Worm (Caenorhabditis elegans) whole organism, L4 larva: ENCODE data around the gene tag-250.
"Not testable (repeated sequence)": the region's sequence is repeated elsewhere in the genome, so short reads cannot be mapped to it uniquely, and the experiment has no call there.

Experiments used
- F26F4.8 ChIP-seq: fragments of 200-800 bp; sonication (Bioruptor generic); conservative IDR thresholded peaks from 2 replicates; pipeline ENCODE4 v1.3.6; 2022; ENCODE audit warnings: missing genetic modification characterization, missing compliant biosample characterization
- F44E2.7 ChIP-seq: fragments of 200-800 bp; sonication (Bioruptor generic); IDR thresholded peaks from 2 replicates; pipeline ENCODE4 v2.1.2; 2022; ENCODE audit warnings: missing genetic modification characterization, missing compliant biosample characterization
- R02D3.7 ChIP-seq: fragments of 150-350 bp; sonication (generic microtip); optimal IDR thresholded peaks from 3 replicates; lab custom pipeline; 2014; ENCODE audit warnings: missing biosample characterization, missing genetic modification characterization
- T26A8.4 ChIP-seq: fragments of 200-800 bp; sonication (Bioruptor generic); IDR thresholded peaks from 2 replicates; pipeline ENCODE4 v1.3.6; 2022; ENCODE audit warnings: missing genetic modification characterization, missing compliant biosample characterization
- Y105C5A.15 ChIP-seq: fragments of 200-800 bp; sonication (Bioruptor generic); IDR thresholded peaks from 2 replicates; pipeline ENCODE4 v1.3.6; 2022; ENCODE audit warnings: missing genetic modification characterization, missing compliant biosample characterization
- Y48G9A.11 ChIP-seq: fragments of 200-800 bp; sonication (Bioruptor generic); IDR thresholded peaks from 2 replicates; pipeline ENCODE4 v1.3.6; 2022; ENCODE audit warnings: missing genetic modification reagents, missing genetic modification characterization, missing compliant biosample characterization
- ZK337.2 ChIP-seq: fragments of 200-800 bp; sonication (Bioruptor generic); IDR thresholded peaks from 2 replicates; pipeline ENCODE4 v1.3.6; 2022; ENCODE audit warnings: missing genetic modification reagents, missing genetic modification characterization, missing compliant biosample characterization
- aha-1 ChIP-seq: fragments of 150-350 bp; peaks from one replicate; lab custom pipeline; 2014; ENCODE audit warnings: missing biosample characterization, missing genetic modification characterization
- arid-1 ChIP-seq: fragments of 200-800 bp; sonication (Bioruptor generic); conservative IDR thresholded peaks from 2 replicates; pipeline ENCODE4 v1.3.6; 2022; ENCODE audit warnings: missing genetic modification reagents, missing genetic modification characterization, missing compliant biosample characterization
- attf-4 ChIP-seq: sonication (generic microtip); optimal IDR thresholded peaks from 3 replicates; lab custom pipeline; 2017; ENCODE audit warnings: missing biosample characterization, missing genetic modification characterization
- ceh-20 ChIP-seq: fragments of 200-800 bp; sonication (Bioruptor generic); IDR thresholded peaks from 2 replicates; pipeline ENCODE4 v1.3.6; 2022; ENCODE audit warnings: missing genetic modification reagents, missing genetic modification characterization, missing compliant biosample characterization
- ces-1 ChIP-seq: fragments of 150-350 bp; sonication (generic microtip); optimal IDR thresholded peaks from 4 replicates; lab custom pipeline; 2014; ENCODE audit warnings: missing biosample characterization, missing genetic modification reagents, missing genetic modification characterization
- cey-2 ChIP-seq: sonication (generic microtip); optimal IDR thresholded peaks from 3 replicates; lab custom pipeline; 2017; ENCODE audit warnings: missing genetic modification characterization, mild to moderate bottlenecking, missing compliant biosample characterization, antibody characterized with exemption, borderline replicate concordance; ENCODE audit not compliant: insufficient read depth
- dmd-8 ChIP-seq: fragments of 200-800 bp; sonication (Bioruptor generic); IDR thresholded peaks from 2 replicates; pipeline ENCODE4 v1.3.6; 2022; ENCODE audit warnings: missing genetic modification characterization, missing compliant biosample characterization
- duxl-1 ChIP-seq: sonication (generic microtip); optimal IDR thresholded peaks from 2 replicates; lab custom pipeline; 2016; ENCODE audit warnings: mild to moderate bottlenecking, missing genetic modification characterization, moderate library complexity, missing compliant biosample characterization; ENCODE audit not compliant: poor library complexity
- dve-1 ChIP-seq: sonication (generic microtip); optimal IDR thresholded peaks from 2 replicates; lab custom pipeline; 2017; ENCODE audit warnings: antibody characterized with exemption, mild to moderate bottlenecking, missing genetic modification characterization, missing compliant biosample characterization; ENCODE audit not compliant: insufficient read depth
- egl-43 ChIP-seq: fragments of 200-800 bp; sonication (Bioruptor generic); IDR thresholded peaks from 2 replicates; pipeline ENCODE4 v1.3.6; 2022; ENCODE audit warnings: missing genetic modification reagents, missing genetic modification characterization, missing compliant biosample characterization
- gei-8 ChIP-seq: fragments of 200-800 bp; sonication (Bioruptor generic); optimal IDR thresholded peaks from 2 replicates; lab custom pipeline; 2018; ENCODE audit warnings: mild to moderate bottlenecking, missing genetic modification characterization, missing compliant biosample characterization
- hlh-30 ChIP-seq: sonication (generic microtip); optimal IDR thresholded peaks from 2 replicates; lab custom pipeline; 2017; ENCODE audit warnings: antibody characterized with exemption, mild to moderate bottlenecking, missing genetic modification characterization, missing compliant biosample characterization; ENCODE audit not compliant: insufficient read depth
- lim-7 ChIP-seq: fragments of 200-800 bp; sonication (Bioruptor generic); IDR thresholded peaks from 2 replicates; pipeline ENCODE4 v1.3.6; 2022; ENCODE audit warnings: missing genetic modification characterization, missing compliant biosample characterization
- lin-1 ChIP-seq: fragments of 200-800 bp; sonication (Bioruptor generic); IDR thresholded peaks from 2 replicates; pipeline ENCODE4 v1.3.6; 2022; ENCODE audit warnings: missing genetic modification reagents, missing genetic modification characterization, missing compliant biosample characterization
- lin-38 ChIP-seq: fragments of 200-800 bp; sonication (Bioruptor generic); IDR thresholded peaks from 2 replicates; pipeline ENCODE4 v1.3.6; 2022; ENCODE audit warnings: missing genetic modification reagents, missing genetic modification characterization, missing compliant biosample characterization
- lin-39 ChIP-seq: fragments of 150-350 bp; optimal IDR thresholded peaks from 2 replicates; lab custom pipeline; 2014; ENCODE audit warnings: missing biosample characterization, missing genetic modification reagents, missing genetic modification characterization
- lsy-2 ChIP-seq, 2 experiments: fragments of 150-350 bp in 1 of 2; sonication (generic microtip) in 1 of 2; optimal IDR thresholded peaks; 2 replicates each; lab custom pipeline; 2014 to 2017; ENCODE audit warnings: missing biosample characterization in 2 of 2, missing genetic modification characterization in 2 of 2
- madf-5 ChIP-seq, 2 experiments: fragments of 200-800 bp; sonication (Bioruptor generic); IDR thresholded peaks; 2 replicates each; pipeline ENCODE4 v1.3.6; 2022; ENCODE audit warnings: missing compliant biosample characterization in 2 of 2, missing genetic modification characterization in 2 of 2
- mdt-29 ChIP-seq: fragments of 200-800 bp; sonication (Bioruptor generic); IDR thresholded peaks from 2 replicates; pipeline ENCODE4 v1.3.6; 2022; ENCODE audit warnings: missing genetic modification reagents, missing genetic modification characterization, missing compliant biosample characterization
- mxl-2 ChIP-seq: fragments of 200-800 bp; sonication (Bioruptor generic); conservative IDR thresholded peaks from 2 replicates; pipeline ENCODE4 v1.3.6; 2022; ENCODE audit warnings: missing genetic modification reagents, missing genetic modification characterization, missing compliant biosample characterization
- pha-4 ChIP-seq, 2 experiments: fragments of 150-350 bp in 1 of 2; fragments of 200-800 bp in 1 of 2; sonication (Bioruptor generic) in 1 of 2; IDR thresholded peaks in 1 of 2; optimal IDR thresholded peaks in 1 of 2; 2 replicates each; pipeline versions ENCODE4 v1.3.6 to Lab custom; 2014 to 2022; ENCODE audit warnings: missing genetic modification characterization in 2 of 2, missing genetic modification reagents in 2 of 2, missing biosample characterization in 1 of 2, missing compliant biosample characterization in 1 of 2
- saeg-2 ChIP-seq: fragments of 200-800 bp; sonication (Bioruptor generic); IDR thresholded peaks from 2 replicates; pipeline ENCODE4 v1.3.6; 2022; ENCODE audit warnings: missing genetic modification reagents, missing genetic modification characterization, missing compliant biosample characterization
- vab-7 ChIP-seq: fragments of 200-800 bp; sonication (Bioruptor generic); IDR thresholded peaks from 2 replicates; pipeline ENCODE4 v1.3.6; 2022; ENCODE audit warnings: missing genetic modification reagents, missing genetic modification characterization, missing compliant biosample characterization
- ztf-7 ChIP-seq: fragments of 150-350 bp; optimal IDR thresholded peaks from 2 replicates; lab custom pipeline; 2014; ENCODE audit warnings: missing biosample characterization, missing genetic modification characterization

tag-250 gene

DNA sequence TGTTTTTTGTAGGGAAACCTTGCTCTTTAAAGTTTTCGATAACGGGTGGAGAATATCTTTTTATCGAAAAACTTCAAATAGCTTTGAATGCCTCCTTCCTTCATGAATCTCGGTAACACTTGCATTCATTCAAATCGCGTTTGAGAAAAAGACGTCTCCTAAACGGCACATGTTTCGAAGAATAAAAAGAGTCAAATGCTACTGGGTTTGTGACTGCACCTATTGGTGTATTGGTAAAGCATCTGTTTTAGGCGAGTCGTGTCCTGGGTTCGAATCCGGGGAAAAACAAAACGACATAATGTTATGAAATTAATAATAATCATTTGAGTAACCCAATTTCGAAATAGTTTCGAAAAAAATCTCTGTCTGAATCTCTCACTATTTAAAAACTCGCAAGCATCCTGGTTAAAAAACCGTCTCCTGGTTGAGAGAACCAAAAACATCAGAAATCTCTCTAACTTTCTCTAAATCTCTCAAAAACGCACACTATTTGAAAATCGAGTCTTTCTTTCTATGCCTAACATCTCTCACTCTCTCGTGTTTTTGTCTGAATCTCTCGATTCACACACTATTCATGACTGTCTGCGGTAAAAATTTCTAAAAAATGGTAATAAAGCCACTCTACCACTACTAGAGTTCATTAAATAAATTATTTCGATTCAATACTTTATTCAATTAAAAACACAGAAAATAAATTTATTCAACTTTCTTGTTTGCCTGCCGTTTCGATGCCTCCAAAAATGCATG lies 41.4 kb upstream of the tag-250 start:
- peak; percentile 38 for TF ChIP-seq aha-1
- 0 out of 4 replicates have a peak, but pooled peaks of 1 of the 2 experiments have one; percentile 27 for TF ChIP-seq madf-5 (GFP tag; IDR thresholded peaks at IDR 0.05; lab: Robert Waterston, UW)
- TF ChIP-seq dmd-8, result peak; percentile 80
- 0 out of 2 replicates have a peak, but pooled peaks have one; percentile 50 for TF ChIP-seq lim-7 (GFP tag; lab: Robert Waterston, UW)
- 0 out of 2 replicates have a peak, but pooled peaks have one; percentile 15 for TF ChIP-seq T26A8.4 (GFP tag; lab: Robert Waterston, UW)
- TF ChIP-seq Y105C5A.15 (GFP tag; lab: Robert Waterston, UW), result 0 out of 2 replicates have a peak, but pooled peaks have one; percentile 33

ce11 chrIII:7964281-7964680 lies 39.6 kb upstream of the tag-250 start, which contains the start of gene F54H12.2:
F54H12.2 (plus strand) TSS chrIII:7964581.
- not testable (repeated sequence) for TF ChIP-seq attf-4 (tag; lab: Kevin White, UChicago); cey-2; lin-39

DNA sequence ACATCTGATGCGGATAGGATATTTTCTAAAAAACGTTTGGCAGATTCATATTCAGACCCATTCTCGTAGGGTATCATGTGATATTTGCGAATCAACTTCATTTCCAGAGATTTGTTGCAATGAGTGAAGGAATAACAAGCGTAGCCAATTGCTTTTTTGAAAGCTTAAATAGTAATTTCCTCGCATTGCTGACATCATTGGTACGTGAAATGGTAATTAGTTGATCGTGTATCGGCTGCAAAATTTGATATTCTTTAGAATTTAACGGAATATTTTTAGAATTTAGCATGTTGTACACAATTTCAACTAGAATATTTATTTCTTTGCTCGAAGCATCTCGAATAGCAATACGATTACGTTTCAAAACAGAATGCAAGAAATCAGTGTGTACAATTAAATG lies 37.9 kb upstream of the tag-250 start, which contains the start of gene F54H12.4:
Gene F54H12.4 (minus strand): TSS at position 101 of the 400 bp plus-strand sequence.
- TF ChIP-seq R02D3.7 (tag; lab: Kevin White, UChicago); mxl-2 (GFP tag; lab: Robert Waterston, UW); gei-8 (GFP tag; lab: Kevin White, UChicago): not testable (repeated sequence)

DNA sequence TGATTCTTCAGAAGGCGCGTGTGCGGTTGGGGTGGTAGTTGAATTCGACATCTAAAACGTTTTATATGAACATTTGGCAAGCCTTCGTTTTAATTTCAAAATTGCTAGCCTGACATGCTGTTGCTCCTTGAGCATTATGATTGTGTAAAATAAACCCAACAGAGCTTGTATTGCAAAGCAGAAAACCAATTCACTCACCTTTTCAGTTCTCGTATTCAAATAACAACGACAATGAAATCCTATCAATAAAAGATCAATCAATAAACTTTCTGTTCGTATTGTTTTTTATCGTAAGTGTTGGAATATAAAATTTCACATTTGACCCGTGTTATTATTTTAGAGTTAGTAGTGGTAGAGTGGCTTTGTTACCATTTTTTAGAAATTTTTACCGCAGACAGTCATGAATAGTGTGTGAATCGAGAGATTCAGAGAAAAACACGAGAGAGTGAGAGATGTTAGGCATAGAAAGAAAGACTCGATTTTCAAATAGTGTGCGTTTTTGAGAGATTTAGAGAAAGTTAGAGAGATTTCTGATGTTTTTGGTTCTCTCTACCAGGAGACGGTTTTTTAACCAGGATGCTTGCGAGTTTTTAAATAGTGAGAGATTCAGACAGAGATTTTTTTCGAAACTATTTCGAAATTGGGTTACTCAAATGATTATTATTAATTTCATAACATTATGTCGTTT lies 34.3 kb upstream of the tag-250 start, which contains the start of gene F54H12.10:
Gene F54H12.10 (minus strand): TSS at position 51 of the 688 bp plus-strand sequence.
- TF ChIP-seq lin-1 (GFP tag; lab: Robert Waterston, UW) (0 out of 2 replicates have a peak, but pooled peaks have one; percentile 44), lin-38 (peak; percentile 54), arid-1 (GFP tag; lab: Robert Waterston, UW) (peak; percentile 24; the same call in 1 of the 2 replicates)

DNA sequence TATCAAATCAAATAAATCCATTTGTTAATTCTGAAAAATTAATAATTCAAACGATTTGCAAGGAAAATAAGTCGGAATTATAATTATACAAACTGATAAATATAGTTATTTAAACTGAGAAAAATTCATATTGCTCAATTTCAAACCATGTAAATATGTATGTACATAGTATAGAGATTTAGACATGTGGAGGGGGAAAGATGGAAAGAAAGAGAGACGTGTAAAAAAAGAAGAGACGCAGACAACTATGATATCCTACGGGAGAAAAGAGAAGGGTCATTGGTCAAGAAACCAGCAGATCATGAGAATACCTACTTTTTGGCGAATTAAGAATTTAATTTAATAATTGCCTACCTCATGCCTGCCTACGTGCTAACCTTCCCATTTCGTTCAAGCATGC lies 33.4 kb upstream of the tag-250 start, which contains the start of gene C29E4.11:
Gene C29E4.11 (minus strand): TSS at position 30 of the 400 bp plus-strand sequence.
- TF ChIP-seq duxl-1 (tag; lab: Kevin White, UChicago) (no peak), hlh-30 (tag; lab: Kevin White, UChicago) (peak; percentile 5), dve-1 (tag; lab: Kevin White, UChicago) (peak; percentile 15), dmd-8 (no peak), lsy-2 (tag; optimal IDR thresholded peaks at IDR 0.05; lab: Kevin White, UChicago) (peak in 1 of 2 experiments; percentile 41)
- TF ChIP-seq, all 104 proteins: peak for 3

ce11 chrIII:7956965-7957364 lies 32.2 kb upstream of the tag-250 start, which contains the start of gene C29E4.9:
C29E4.9 (minus strand) TSS chrIII:7957065.
- TF ChIP-seq ces-1 (GFP tag; lab: Kevin White, UChicago) (no peak), lin-1 (GFP tag; lab: Robert Waterston, UW) (no peak), ztf-7 (no peak), cey-2 (no peak), lsy-2 (tag; optimal IDR thresholded peaks at IDR 0.05; lab: Kevin White, UChicago) (no peak), dve-1 (tag; lab: Kevin White, UChicago) (no peak)

DNA sequence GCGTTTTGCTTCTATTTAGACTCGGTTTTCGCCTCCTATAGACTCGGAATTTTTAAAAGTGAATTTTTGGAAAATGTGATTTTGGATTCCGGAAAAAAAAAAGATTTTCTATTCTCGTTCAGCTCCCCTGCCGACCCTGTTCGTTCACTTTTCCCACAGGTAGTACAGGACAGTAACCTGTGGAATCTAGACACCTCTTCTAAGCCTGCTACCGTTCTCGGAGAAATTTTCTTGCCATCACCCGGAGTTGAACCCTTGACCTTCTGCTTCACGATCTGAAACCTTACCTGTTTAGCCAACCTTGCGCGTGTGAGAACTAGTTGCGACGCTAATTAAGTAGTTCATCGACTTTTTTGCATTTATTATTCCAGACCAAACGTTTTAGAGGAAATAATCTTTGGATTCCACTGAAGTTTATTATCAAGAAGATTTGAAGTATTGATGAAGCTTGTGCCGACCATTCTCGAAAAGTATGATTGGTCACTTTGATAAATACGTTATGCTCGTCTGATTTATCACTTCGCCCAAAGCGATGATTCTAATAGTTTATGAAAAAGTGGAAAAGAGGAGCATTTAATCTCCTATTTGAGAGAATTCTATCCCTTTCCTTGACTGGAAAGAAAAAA lies 29.1 kb upstream of the tag-250 start:
- TF ChIP-seq Y105C5A.15 (GFP tag; lab: Robert Waterston, UW) (0 out of 2 replicates have a peak, but pooled peaks have one; percentile 66), vab-7 (GFP tag; lab: Robert Waterston, UW) (peak; percentile 69), ceh-20 (0 out of 2 replicates have a peak, but pooled peaks have one; percentile 19), lim-7 (GFP tag; lab: Robert Waterston, UW) (peak; percentile 79), saeg-2 (GFP tag; lab: Robert Waterston, UW) (0 out of 2 replicates have a peak, but pooled peaks have one; percentile 55), lin-38 (peak; percentile 72), ZK337.2 (GFP tag; lab: Robert Waterston, UW) (0 out of 2 replicates have a peak, but pooled peaks have one; percentile 46), F44E2.7 (GFP tag; lab: Robert Waterston, UW) (peak; percentile 70; the same call in 1 of the 2 replicates), T26A8.4 (GFP tag; lab: Robert Waterston, UW) (0 out of 2 replicates have a peak, but pooled peaks have one; percentile 27), Y48G9A.11 (GFP tag; lab: Robert Waterston, UW) (peak; percentile 78), mdt-29 (GFP tag; lab: Robert Waterston, UW) (peak; percentile 51; the same call in 1 of the 2 replicates), egl-43 (GFP tag; lab: Robert Waterston, UW) (peak; percentile 77), pha-4 (GFP tag; IDR thresholded peaks at IDR 0.05; lab: Robert Waterston, UW) (peak; percentile 64; the same call in 1 of the 2 replicates), F26F4.8 (GFP tag; lab: Robert Waterston, UW) (peak; percentile 95)
- TF ChIP-seq pha-4 (tag; optimal IDR thresholded peaks at IDR 0.05; lab: Kevin White, UChicago), result not testable (repeated sequence)
